Fruit fly (Drosophila melanogaster) whole organism, prepupa: ENCODE measurements around the gene CG1409.
A peak's percentile ranks its signal among the peaks of the same experiment; 100 is the strongest.

Experiments
- Blimp-1 ChIP-seq: fragments of 200-800 bp; sonication (Bioruptor generic); optimal IDR thresholded peaks from 3 replicates; lab custom pipeline; 2017; ENCODE audit warnings: missing biosample characterization, missing genetic modification characterization, mild to moderate bottlenecking, moderate library complexity, missing genetic modification reagents
- CG10631 ChIP-seq: fragments of 200-800 bp; sonication (Bioruptor generic); optimal IDR thresholded peaks from 2 replicates; lab custom pipeline; 2016; ENCODE audit warnings: missing biosample characterization, missing genetic modification characterization
- CG11294 ChIP-seq: fragments of 200-800 bp; sonication (Bioruptor generic); IDR thresholded peaks from 2 replicates; pipeline ENCODE4 v1.3.6; 2022; ENCODE audit warnings: missing biosample characterization, missing genetic modification characterization
- CG11762 ChIP-seq: fragments of 200-800 bp; sonication (Bioruptor generic); optimal IDR thresholded peaks from 3 replicates; lab custom pipeline; 2016; ENCODE audit warnings: missing biosample characterization, missing genetic modification characterization; ENCODE audit not compliant: insufficient read depth
- CG11902 ChIP-seq: fragments of 200-800 bp; sonication (Bioruptor generic); optimal IDR thresholded peaks from 3 replicates; lab custom pipeline; 2016; ENCODE audit warnings: missing biosample characterization, missing genetic modification characterization
- CG1621 ChIP-seq: fragments of 200-800 bp; sonication (Bioruptor generic); optimal IDR thresholded peaks from 3 replicates; lab custom pipeline; 2018; ENCODE audit warnings: missing biosample characterization, mild to moderate bottlenecking, missing genetic modification characterization
- CG31627 ChIP-seq: fragments of 200-800 bp; sonication (Bioruptor generic); optimal IDR thresholded peaks from 3 replicates; lab custom pipeline; 2016; ENCODE audit warnings: missing biosample characterization, missing genetic modification characterization
- CG32006 ChIP-seq: fragments of 200-800 bp; sonication (Bioruptor generic); optimal IDR thresholded peaks from 3 replicates; lab custom pipeline; 2017; ENCODE audit warnings: missing biosample characterization, mild to moderate bottlenecking, missing genetic modification characterization
- CG34406 ChIP-seq: fragments of 200-800 bp; sonication (Bioruptor generic); optimal IDR thresholded peaks from 3 replicates; lab custom pipeline; 2016; ENCODE audit warnings: missing biosample characterization, missing genetic modification characterization
- CG3919 ChIP-seq: fragments of 200-800 bp; sonication (Bioruptor generic); optimal IDR thresholded peaks from 3 replicates; lab custom pipeline; 2016; ENCODE audit warnings: missing biosample characterization, missing genetic modification characterization
- CG4318 ChIP-seq: fragments of 200-800 bp; sonication (Bioruptor generic); optimal IDR thresholded peaks from 3 replicates; lab custom pipeline; 2017; ENCODE audit warnings: missing biosample characterization, mild to moderate bottlenecking, missing genetic modification characterization
- CG6276 ChIP-seq: fragments of 200-800 bp; sonication (Bioruptor generic); optimal IDR thresholded peaks from 2 replicates; lab custom pipeline; 2017; ENCODE audit warnings: missing biosample characterization, mild to moderate bottlenecking, missing genetic modification characterization
- CG6792 ChIP-seq: fragments of 200-800 bp; sonication (Bioruptor generic); optimal IDR thresholded peaks from 3 replicates; lab custom pipeline; 2016; ENCODE audit warnings: missing biosample characterization, missing genetic modification characterization
- CG6808 ChIP-seq: fragments of 200-800 bp; sonication (Bioruptor generic); optimal IDR thresholded peaks from 3 replicates; lab custom pipeline; 2017; ENCODE audit warnings: missing biosample characterization, missing genetic modification characterization, mild to moderate bottlenecking, moderate library complexity, missing genetic modification reagents
- CG6854 ChIP-seq: fragments of 200-800 bp; sonication (Bioruptor generic); optimal IDR thresholded peaks from 2 replicates; lab custom pipeline; 2017; ENCODE audit warnings: missing biosample characterization, mild to moderate bottlenecking, missing genetic modification characterization
- CG7368 ChIP-seq: fragments of 200-800 bp; sonication (Bioruptor generic); optimal IDR thresholded peaks from 3 replicates; lab custom pipeline; 2016; ENCODE audit warnings: missing biosample characterization, missing genetic modification characterization
- CG8119 ChIP-seq: fragments of 200-800 bp; sonication (Bioruptor generic); IDR thresholded peaks from 3 replicates; pipeline ENCODE4 v1.3.6; 2022; ENCODE audit warnings: missing biosample characterization, missing genetic modification characterization
- CG8319 ChIP-seq: fragments of 200-800 bp; sonication (Bioruptor generic); optimal IDR thresholded peaks from 3 replicates; lab custom pipeline; 2016; ENCODE audit warnings: missing biosample characterization, missing genetic modification characterization
- CG8632 ChIP-seq: fragments of 200-800 bp; sonication (Bioruptor generic); optimal IDR thresholded peaks from 3 replicates; lab custom pipeline; 2016; ENCODE audit warnings: missing biosample characterization, missing genetic modification characterization
- Eip78C ChIP-seq: fragments of 200-800 bp; sonication (Bioruptor generic); peaks from one replicate; lab custom pipeline; 2016; ENCODE audit warnings: missing biosample characterization, missing genetic modification characterization
- Eip93F ChIP-seq: fragments of 200-800 bp; sonication (Bioruptor generic); optimal IDR thresholded peaks from 2 replicates; lab custom pipeline; 2016; ENCODE audit warnings: missing biosample characterization, mild to moderate bottlenecking, missing genetic modification characterization
- Gug ChIP-seq: fragments of 200-800 bp; sonication (Bioruptor generic); IDR thresholded peaks from 2 replicates; pipeline ENCODE4 v1.3.6; 2022; ENCODE audit warnings: missing biosample characterization, missing genetic modification characterization
- Hr39 ChIP-seq: fragments of 200-800 bp; sonication (Bioruptor generic); optimal IDR thresholded peaks from 2 replicates; lab custom pipeline; 2016; ENCODE audit warnings: missing biosample characterization, missing genetic modification characterization
- Hr4 ChIP-seq: fragments of 200-800 bp; sonication (Bioruptor generic); optimal IDR thresholded peaks from 3 replicates; lab custom pipeline; 2016; ENCODE audit warnings: missing biosample characterization, missing genetic modification characterization
- Lpt ChIP-seq: fragments of 200-800 bp; sonication (Bioruptor generic); optimal IDR thresholded peaks from 3 replicates; lab custom pipeline; 2016; ENCODE audit warnings: missing biosample characterization, missing genetic modification characterization
- Met ChIP-seq: fragments of 200-800 bp; sonication (Bioruptor generic); optimal IDR thresholded peaks from 3 replicates; lab custom pipeline; 2016; ENCODE audit warnings: missing biosample characterization, missing genetic modification characterization
- OdsH ChIP-seq: fragments of 200-800 bp; sonication (Bioruptor generic); optimal IDR thresholded peaks from 3 replicates; lab custom pipeline; 2016; ENCODE audit warnings: missing biosample characterization, missing genetic modification characterization
- Smox ChIP-seq: fragments of 200-800 bp; sonication (Bioruptor generic); optimal IDR thresholded peaks from 3 replicates; lab custom pipeline; 2016; ENCODE audit warnings: missing biosample characterization, missing genetic modification characterization
- Sox14 ChIP-seq: fragments of 200-800 bp; sonication (Bioruptor generic); optimal IDR thresholded peaks from 3 replicates; lab custom pipeline; 2016; ENCODE audit warnings: missing biosample characterization, missing genetic modification characterization
- Sox15 ChIP-seq: fragments of 200-800 bp; sonication (Bioruptor generic); optimal IDR thresholded peaks from 3 replicates; lab custom pipeline; 2016; ENCODE audit warnings: missing biosample characterization, missing genetic modification characterization
- achi ChIP-seq: fragments of 200-800 bp; sonication (Bioruptor generic); optimal IDR thresholded peaks from 3 replicates; lab custom pipeline; 2016; ENCODE audit warnings: missing biosample characterization, missing genetic modification characterization
- acj6 ChIP-seq: fragments of 200-800 bp; sonication (Bioruptor generic); optimal IDR thresholded peaks from 3 replicates; lab custom pipeline; 2016; ENCODE audit warnings: missing biosample characterization, missing genetic modification characterization
- dac ChIP-seq: fragments of 200-800 bp; sonication (Bioruptor generic); optimal IDR thresholded peaks from 2 replicates; lab custom pipeline; 2017; ENCODE audit warnings: missing biosample characterization, mild to moderate bottlenecking, missing genetic modification characterization
- dsx ChIP-seq: fragments of 200-800 bp; optimal IDR thresholded peaks from 3 replicates; lab custom pipeline; 2019; ENCODE audit warnings: missing biosample characterization, mild to moderate bottlenecking, missing genetic modification characterization, moderate library complexity; ENCODE audit not compliant: poor library complexity, severe bottlenecking
- esn ChIP-seq: fragments of 200-800 bp; sonication (Bioruptor generic); optimal IDR thresholded peaks from 2 replicates; lab custom pipeline; 2016; ENCODE audit warnings: missing biosample characterization, mild to moderate bottlenecking, missing genetic modification characterization, moderate library complexity
- fd59A ChIP-seq: fragments of 200-800 bp; sonication (Bioruptor generic); optimal IDR thresholded peaks from 2 replicates; lab custom pipeline; 2017; ENCODE audit warnings: missing biosample characterization, mild to moderate bottlenecking, missing genetic modification characterization, missing genetic modification reagents
- fd85E ChIP-seq: fragments of 200-800 bp; sonication (Bioruptor generic); optimal IDR thresholded peaks from 3 replicates; lab custom pipeline; 2016; ENCODE audit warnings: missing biosample characterization, missing genetic modification characterization
- fkh ChIP-seq: fragments of 200-800 bp; sonication (Bioruptor generic); optimal IDR thresholded peaks from 3 replicates; lab custom pipeline; 2017; ENCODE audit warnings: missing biosample characterization, mild to moderate bottlenecking, missing genetic modification characterization, moderate library complexity
- lz ChIP-seq: fragments of 200-800 bp; sonication (Bioruptor generic); optimal IDR thresholded peaks from 3 replicates; lab custom pipeline; 2016; ENCODE audit warnings: missing biosample characterization, missing genetic modification characterization
- net ChIP-seq: fragments of 200-800 bp; sonication (Bioruptor generic); optimal IDR thresholded peaks from 3 replicates; lab custom pipeline; 2016; ENCODE audit warnings: missing biosample characterization, missing genetic modification characterization
- pdm3 ChIP-seq: fragments of 200-800 bp; sonication (Bioruptor generic); optimal IDR thresholded peaks from 3 replicates; lab custom pipeline; 2016; ENCODE audit warnings: missing biosample characterization, missing genetic modification characterization
- salr ChIP-seq, 2 experiments: fragments of 200-800 bp; sonication (Bioruptor generic); optimal IDR thresholded peaks; 3 replicates each; lab custom pipeline; 2016 to 2018; ENCODE audit warnings: missing biosample characterization in 2 of 2, missing genetic modification characterization in 2 of 2, mild to moderate bottlenecking in 1 of 2
- spab ChIP-seq: fragments of 200-800 bp; sonication (Bioruptor generic); optimal IDR thresholded peaks from 2 replicates; lab custom pipeline; 2017; ENCODE audit warnings: missing biosample characterization, mild to moderate bottlenecking, missing genetic modification characterization, missing genetic modification reagents
- ss ChIP-seq, 2 experiments: fragments of 200-800 bp; sonication (Bioruptor generic); optimal IDR thresholded peaks; 2 replicates in 1 of 2; 3 replicates in 1 of 2; lab custom pipeline; 2017 to 2018; ENCODE audit warnings: mild to moderate bottlenecking in 2 of 2, missing biosample characterization in 2 of 2, missing genetic modification characterization in 2 of 2, moderate library complexity in 1 of 2
- svp ChIP-seq: fragments of 200-800 bp; sonication (Bioruptor generic); peaks from one replicate; lab custom pipeline; 2016; ENCODE audit warnings: missing biosample characterization, missing genetic modification characterization
- vri ChIP-seq: fragments of 200-800 bp; sonication (Bioruptor generic); optimal IDR thresholded peaks from 3 replicates; lab custom pipeline; 2016; ENCODE audit warnings: missing biosample characterization, mild to moderate bottlenecking, missing genetic modification characterization

The CG1409 gene

DNA sequence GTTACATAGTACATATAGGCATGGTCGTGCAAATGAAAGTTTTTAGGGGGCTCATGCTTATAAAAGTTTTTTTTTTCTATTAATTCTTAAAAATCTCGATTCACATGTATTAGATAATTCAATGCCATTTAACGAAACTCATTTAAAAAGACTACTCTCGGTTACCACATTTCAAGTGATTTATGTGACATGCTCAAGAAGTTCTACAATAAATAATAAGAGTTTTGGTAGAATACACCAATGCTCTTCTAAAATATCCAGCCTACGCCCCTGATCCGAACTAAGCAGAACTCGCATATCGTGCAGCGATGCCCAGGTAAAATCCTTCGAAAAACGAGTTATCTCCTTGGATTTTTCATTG is 34.5 kb downstream of the CG1409 start (continued):
- peak; percentile 32 for TF ChIP-seq fd59A (GFP tag; lab: Kevin White, UChicago)
- 0 out of 2 replicates have a peak, but pooled peaks have one; percentile 27 for TF ChIP-seq Gug (GFP tag; lab: Robert Waterston, UW)
- no peak for TF ChIP-seq CG6854 (GFP tag; lab: Kevin White, UChicago)
- TF ChIP-seq ss (GFP tag; optimal IDR thresholded peaks at IDR 0.05; lab: Kevin White, UChicago), result peak; percentile 1 to 48
- peak; percentile 10 for TF ChIP-seq CG11902 (GFP tag; lab: Kevin White, UChicago)
- TF ChIP-seq Met (GFP tag; lab: Kevin White, UChicago), result peak; percentile 72
- peak; percentile 28 for TF ChIP-seq dac (GFP tag; lab: Kevin White, UChicago)
- TF ChIP-seq CG8319 (GFP tag; lab: Kevin White, UChicago), result peak; percentile 15
- peak; percentile 65 for TF ChIP-seq acj6 (GFP tag; lab: Kevin White, UChicago)
- TF ChIP-seq svp, result peak; percentile 80
- peak; percentile 72 for TF ChIP-seq CG8119
- TF ChIP-seq CG8632 (GFP tag; lab: Kevin White, UChicago), result peak; percentile 25
- TF ChIP-seq Eip78C (GFP tag; lab: Kevin White, UChicago), result peak; percentile 90
- TF ChIP-seq Blimp-1 (GFP tag; lab: Kevin White, UChicago), result no peak
- peak; percentile 65 for TF ChIP-seq Hr39 (GFP tag; lab: Kevin White, UChicago)
- TF ChIP-seq salr (GFP tag; optimal IDR thresholded peaks at IDR 0.05; lab: Kevin White, UChicago), result peak in 1 of 2 experiments; percentile 42
- peak; percentile 48 for TF ChIP-seq CG6792 (GFP tag; lab: Kevin White, UChicago)
- TF ChIP-seq lz (GFP tag; lab: Kevin White, UChicago), result peak; percentile 67
- TF ChIP-seq CG1621, result no peak
- TF ChIP-seq achi (GFP tag; lab: Kevin White, UChicago), result peak; percentile 53
- TF ChIP-seq fkh (GFP tag; lab: Kevin White, UChicago), result no peak
- peak; percentile 63 for TF ChIP-seq OdsH (GFP tag; lab: Kevin White, UChicago)

DNA sequence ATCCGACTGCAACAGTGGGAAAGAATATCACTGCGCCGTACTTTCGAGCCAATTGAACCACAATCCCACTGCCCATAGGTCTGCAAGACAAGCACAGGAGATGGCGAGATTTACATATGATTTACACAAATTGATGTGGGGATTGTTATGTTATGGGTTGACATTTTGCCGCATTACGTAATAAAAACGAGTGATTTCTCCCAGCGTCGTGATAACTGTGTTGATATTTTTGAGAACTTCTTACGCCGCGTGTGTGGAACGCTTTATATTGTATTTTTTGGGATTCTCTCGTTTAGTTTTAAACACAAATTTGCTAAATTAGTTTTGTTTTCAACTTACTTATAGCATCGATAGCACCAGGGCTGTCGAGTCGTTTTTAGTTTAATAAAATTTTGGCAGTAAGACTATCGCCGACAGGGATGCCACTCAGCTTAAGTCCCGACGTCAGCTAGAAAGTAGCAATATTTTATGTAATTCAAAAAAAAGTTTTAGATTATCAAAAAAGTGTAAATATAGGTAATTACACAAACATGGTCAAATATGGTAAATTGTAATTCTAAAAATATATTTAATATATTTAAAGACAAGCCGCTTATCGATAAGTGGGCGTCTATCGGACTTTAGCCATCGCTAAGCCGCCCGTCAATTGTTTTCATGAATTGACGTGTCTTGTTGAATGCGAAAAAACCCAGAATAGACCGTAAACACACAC is 35.6 kb downstream of the CG1409 start, which contains the start of the genes CG45089, ND-MNLL and p115:
Gene CG45089 (minus strand): TSS at position 388 of the 712 bp plus-strand sequence.
Gene ND-MNLL (minus strand): TSS at position 388 of the 712 bp plus-strand sequence.
Gene p115 (plus strand): TSS at position 621 of the 712 bp plus-strand sequence.
- TF ChIP-seq Hr4 (GFP tag; lab: Kevin White, UChicago), result peak; percentile 52
- TF ChIP-seq vri (GFP tag; lab: Kevin White, UChicago), result peak; percentile 70
- peak; percentile 48 for TF ChIP-seq Hr39 (GFP tag; lab: Kevin White, UChicago)
- peak; percentile 73 for TF ChIP-seq CG10631 (GFP tag; lab: Kevin White, UChicago)
- TF ChIP-seq salr (GFP tag; optimal IDR thresholded peaks at IDR 0.05; lab: Kevin White, UChicago), result peak in 1 of 2 experiments; percentile 10
- TF ChIP-seq Blimp-1 (GFP tag; lab: Kevin White, UChicago), result no peak
- TF ChIP-seq Sox14 (GFP tag; lab: Kevin White, UChicago), result peak; percentile 7
- no peak for TF ChIP-seq net (GFP tag; lab: Kevin White, UChicago)
- TF ChIP-seq Smox (GFP tag; lab: Kevin White, UChicago), result peak; percentile 57
- TF ChIP-seq achi (GFP tag; lab: Kevin White, UChicago), result peak; percentile 76
- TF ChIP-seq svp, result peak; percentile 65
- TF ChIP-seq pdm3 (GFP tag; lab: Kevin White, UChicago), result peak; percentile 61
- TF ChIP-seq CG11294, result no peak
- TF ChIP-seq Lpt (GFP tag; lab: Kevin White, UChicago), result no peak
- TF ChIP-seq CG1621, result no peak
- peak; percentile 59 for TF ChIP-seq esn (GFP tag; lab: Kevin White, UChicago)
- TF ChIP-seq CG4318 (GFP tag; lab: Kevin White, UChicago), result no peak
- TF ChIP-seq spab (GFP tag; lab: Kevin White, UChicago), result no peak
- TF ChIP-seq fd85E (GFP tag; lab: Kevin White, UChicago), result no peak
- TF ChIP-seq CG11762 (GFP tag; lab: Kevin White, UChicago), result no peak
- peak; percentile 57 for TF ChIP-seq Eip93F (GFP tag; lab: Kevin White, UChicago)
- TF ChIP-seq CG6808 (GFP tag; lab: Kevin White, UChicago), result no peak
- TF ChIP-seq ss (GFP tag; optimal IDR thresholded peaks at IDR 0.05; lab: Kevin White, UChicago), result peak in 1 of 2 experiments; percentile 4
- TF ChIP-seq lz (GFP tag; lab: Kevin White, UChicago), result peak; percentile 57
- peak; percentile 59 for TF ChIP-seq CG3919 (GFP tag; lab: Kevin White, UChicago)
- TF ChIP-seq fd59A (GFP tag; lab: Kevin White, UChicago), result no peak
- TF ChIP-seq CG34406 (GFP tag; lab: Kevin White, UChicago), result peak; percentile 28
- TF ChIP-seq dac (GFP tag; lab: Kevin White, UChicago), result no peak
- no peak for TF ChIP-seq CG6276 (GFP tag; lab: Kevin White, UChicago)
- TF ChIP-seq CG8319 (GFP tag; lab: Kevin White, UChicago), result no peak
- TF ChIP-seq dsx (GFP tag; lab: Kevin White, UChicago), result peak; percentile 24
- peak; percentile 6 for TF ChIP-seq CG32006 (GFP tag; lab: Kevin White, UChicago)
- peak; percentile 52 for TF ChIP-seq Met (GFP tag; lab: Kevin White, UChicago)
- TF ChIP-seq CG6854 (GFP tag; lab: Kevin White, UChicago), result no peak
- TF ChIP-seq CG7368 (GFP tag; lab: Kevin White, UChicago), result no peak
- peak; percentile 51 for TF ChIP-seq acj6 (GFP tag; lab: Kevin White, UChicago)
- no peak for TF ChIP-seq Sox15 (GFP tag; lab: Kevin White, UChicago)
- peak; percentile 50 for TF ChIP-seq CG31627 (GFP tag; lab: Kevin White, UChicago)
